Worm (Caenorhabditis elegans) whole organism, midembryonic: Measurements from ENCODE around the gene srh-32.

Experiments
- T22C8.4 ChIP-seq: fragments of 200-800 bp; sonication (Bioruptor generic); IDR thresholded peaks from 2 replicates; pipeline ENCODE4 v1.3.6; 2022; ENCODE audit warnings: missing genetic modification characterization, missing compliant biosample characterization
- cog-1 ChIP-seq: sonication (generic microtip); optimal IDR thresholded peaks from 2 replicates; lab custom pipeline; 2016; ENCODE audit warnings: missing genetic modification characterization, missing compliant biosample characterization
- flt-1 ChIP-seq: fragments of 200-800 bp; sonication (Bioruptor generic); IDR thresholded peaks from 2 replicates; pipeline ENCODE4 v1.3.6; 2022; ENCODE audit warnings: missing genetic modification characterization, missing compliant biosample characterization
- klf-2 ChIP-seq: fragments of 200-800 bp; sonication (Bioruptor generic); conservative IDR thresholded peaks from 2 replicates; pipeline ENCODE4 v1.3.6; 2022; ENCODE audit warnings: missing genetic modification reagents, missing genetic modification characterization, missing compliant biosample characterization
- med-1 ChIP-seq: sonication (generic microtip); optimal IDR thresholded peaks from 2 replicates; lab custom pipeline; 2017; ENCODE audit warnings: missing genetic modification characterization, mild to moderate bottlenecking, missing compliant biosample characterization, antibody characterized with exemption, missing genetic modification reagents; ENCODE audit not compliant: insufficient read depth
- ref-1 ChIP-seq: fragments of 200-800 bp; sonication (Bioruptor generic); conservative IDR thresholded peaks from 2 replicates; pipeline ENCODE4 v1.3.6; 2022; ENCODE audit warnings: missing genetic modification reagents, missing genetic modification characterization, missing compliant biosample characterization
- ztf-23 ChIP-seq: fragments of 200-800 bp; sonication (Bioruptor generic); IDR thresholded peaks from 2 replicates; pipeline ENCODE4 v1.3.6; 2022; ENCODE audit warnings: missing genetic modification reagents, missing genetic modification characterization, missing compliant biosample characterization
- ztf-29 ChIP-seq: fragments of 200-800 bp; sonication (Bioruptor generic); IDR thresholded peaks from 2 replicates; pipeline ENCODE4 v1.3.6; 2022; ENCODE audit warnings: missing genetic modification reagents, missing genetic modification characterization, missing compliant biosample characterization

DNA sequence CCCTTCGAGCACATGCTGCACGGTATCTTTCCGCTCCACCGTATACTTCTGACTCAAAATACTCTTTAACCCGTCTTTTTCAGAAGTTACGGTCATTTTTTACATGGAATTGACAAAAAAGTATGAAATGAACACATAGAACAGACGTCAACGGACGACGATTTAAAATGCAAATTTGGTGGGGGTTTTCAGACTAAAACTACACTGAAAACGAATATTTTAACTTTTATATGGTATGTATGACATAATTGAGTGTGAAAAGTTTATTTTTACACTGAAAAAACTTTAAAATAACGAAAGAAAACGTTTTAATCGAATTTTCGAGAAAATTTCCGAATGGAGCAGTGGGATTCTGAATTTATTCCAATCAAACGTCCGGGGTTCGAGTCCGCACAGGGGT lies 45.9 kb downstream of the srh-32 start, which contains the start of gene twk-36:
- TF ChIP-seq klf-2 (GFP tag; lab: Robert Waterston, UW), result no peak
- TF ChIP-seq ztf-29, result no peak
- TF ChIP-seq flt-1 (GFP tag; lab: Robert Waterston, UW), result no peak
- no peak for TF ChIP-seq ztf-23 (GFP tag; lab: Robert Waterston, UW)
- no peak for TF ChIP-seq med-1 (GFP tag; lab: Kevin White, UChicago)
- no peak for TF ChIP-seq ref-1
- no peak for TF ChIP-seq cog-1 (tag; lab: Kevin White, UChicago)
- TF ChIP-seq T22C8.4 (GFP tag; lab: Robert Waterston, UW), result no peak
